Fruit fly (Drosophila melanogaster) S2 (cell line): ENCODE data around the gene S-Lap3.

ENCODE experiments used
- CG8478 ChIP-seq: fragments of >200 bp; optimal IDR thresholded peaks from 2 replicates; lab custom pipeline; 2018
- CTCF ChIP-seq, 2 experiments: fragments of >200 bp; optimal IDR thresholded peaks; 2 replicates each; lab custom pipeline; 2018

- no peak for TF ChIP-seq CG8478 (lab: Kevin White, UChicago)
- no peak for TF ChIP-seq CTCF (optimal IDR thresholded peaks at IDR 0.05; lab: Kevin White, UChicago)
These were observed 33.1 kb upstream of the S-Lap3 start, which contains the start of gene Ir67b for dm6 chr3L:10431883-10432282.
